Fruit fly (Drosophila melanogaster): ENCODE results near the gene Epg5.
A peak's percentile ranks its signal among the peaks of the same experiment; 100 is the strongest.

Epg5 gene

dm6 chr3R:18739435-18739977 is 19.2 kb downstream of the Epg5 start:
- TF ChIP-seq E2f2 (GFP tag; IDR thresholded peaks at IDR 0.05) = 0 out of 2 replicates have a peak, but pooled peaks have one; percentile 8
- no peak for TF ChIP-seq eyg (GFP tag; optimal IDR thresholded peaks at IDR 0.05)
- peak; percentile 79 for TF ChIP-seq CG18011 (GFP tag; optimal IDR thresholded peaks at IDR 0.05)
- TF ChIP-seq unpg (GFP tag; optimal IDR thresholded peaks at IDR 0.05) = no peak
- peak; percentile 19 for TF ChIP-seq D19A (tag; optimal IDR thresholded peaks at IDR 0.05)
- TF ChIP-seq Trl (optimal IDR thresholded peaks at IDR 0.05) = peak in 1 of 2 experiments; percentile 38
- TF ChIP-seq Trl (GFP tag; optimal IDR thresholded peaks at IDR 0.05) = no peak
- no peak for TF ChIP-seq CG12299 (tag; optimal IDR thresholded peaks at IDR 0.05)
- no peak for TF ChIP-seq Hr3 (GFP tag; optimal IDR thresholded peaks at IDR 0.05)
- TF ChIP-seq Drgx (GFP tag; IDR thresholded peaks at IDR 0.05) = peak; percentile 7; the same call in 1 of the 2 replicates
- TF ChIP-seq toy (GFP tag; IDR thresholded peaks at IDR 0.05) = 0 out of 2 replicates have a peak, but pooled peaks have one; percentile 14
- TF ChIP-seq CG15514 (GFP tag; optimal IDR thresholded peaks at IDR 0.05) = no peak
- no peak for TF ChIP-seq pfk (GFP tag; optimal IDR thresholded peaks at IDR 0.05)
- TF ChIP-seq Oli (tag; optimal IDR thresholded peaks at IDR 0.05) = no peak
- TF ChIP-seq wdn (GFP tag; IDR thresholded peaks at IDR 0.05) = no peak
- TF ChIP-seq Gsc (GFP tag; IDR thresholded peaks at IDR 0.05) = no peak
- no peak for TF ChIP-seq sob (GFP tag; IDR thresholded peaks at IDR 0.05)
- TF ChIP-seq CG12659 (GFP tag; optimal IDR thresholded peaks at IDR 0.05) = no peak
- no peak for TF ChIP-seq CG30403 (GFP tag; optimal IDR thresholded peaks at IDR 0.05)
- TF ChIP-seq BEAF-32 (GFP tag; optimal IDR thresholded peaks at IDR 0.05) = no peak
- no peak for TF ChIP-seq hth (optimal IDR thresholded peaks at IDR 0.05)
- 0 out of 2 replicates have a peak, but pooled peaks have one; percentile 15 for TF ChIP-seq inv (GFP tag; IDR thresholded peaks at IDR 0.05; ENCODE audit: partially characterized antibody)
- no peak for TF ChIP-seq chn (GFP tag; optimal IDR thresholded peaks at IDR 0.05)
- TF ChIP-seq nerfin-1 (tag; optimal IDR thresholded peaks at IDR 0.05) = no peak
- no peak for TF ChIP-seq CG6254 (GFP tag; optimal IDR thresholded peaks at IDR 0.05)
- TF ChIP-seq CG3726 (GFP tag; IDR thresholded peaks at IDR 0.05) = no peak
- TF ChIP-seq peb (GFP tag; IDR thresholded peaks at IDR 0.05) = no peak
- no peak for TF ChIP-seq CG8924 (tag; optimal IDR thresholded peaks at IDR 0.05)
- TF ChIP-seq CG11723 (GFP tag; optimal IDR thresholded peaks at IDR 0.05) = no peak
- TF ChIP-seq salm (tag; optimal IDR thresholded peaks at IDR 0.05) = no peak
- TF ChIP-seq Neu2 (GFP tag; optimal IDR thresholded peaks at IDR 0.05; ENCODE audit: borderline replicate concordance) = no peak
- no peak for TF ChIP-seq Hmr (GFP tag; optimal IDR thresholded peaks at IDR 0.05)
- peak; percentile 24 for TF ChIP-seq nom (GFP tag; optimal IDR thresholded peaks at IDR 0.05)
- TF ChIP-seq amos (GFP tag; IDR thresholded peaks at IDR 0.05; ENCODE audit: partially characterized antibody) = no peak
- no peak for TF ChIP-seq ham (GFP tag; IDR thresholded peaks at IDR 0.05)
- TF ChIP-seq CG10274 (GFP tag; optimal IDR thresholded peaks at IDR 0.05) = peak; percentile 77
- no peak for TF ChIP-seq dan (GFP tag; IDR thresholded peaks at IDR 0.05)
- TF ChIP-seq stc (GFP tag; IDR thresholded peaks at IDR 0.05) = no peak; the same call in 1 of the 2 replicates
- no peak for TF ChIP-seq CG12155 (GFP tag; optimal IDR thresholded peaks at IDR 0.05)
- TF ChIP-seq CG1233 (GFP tag; optimal IDR thresholded peaks at IDR 0.05) = no peak

DNA sequence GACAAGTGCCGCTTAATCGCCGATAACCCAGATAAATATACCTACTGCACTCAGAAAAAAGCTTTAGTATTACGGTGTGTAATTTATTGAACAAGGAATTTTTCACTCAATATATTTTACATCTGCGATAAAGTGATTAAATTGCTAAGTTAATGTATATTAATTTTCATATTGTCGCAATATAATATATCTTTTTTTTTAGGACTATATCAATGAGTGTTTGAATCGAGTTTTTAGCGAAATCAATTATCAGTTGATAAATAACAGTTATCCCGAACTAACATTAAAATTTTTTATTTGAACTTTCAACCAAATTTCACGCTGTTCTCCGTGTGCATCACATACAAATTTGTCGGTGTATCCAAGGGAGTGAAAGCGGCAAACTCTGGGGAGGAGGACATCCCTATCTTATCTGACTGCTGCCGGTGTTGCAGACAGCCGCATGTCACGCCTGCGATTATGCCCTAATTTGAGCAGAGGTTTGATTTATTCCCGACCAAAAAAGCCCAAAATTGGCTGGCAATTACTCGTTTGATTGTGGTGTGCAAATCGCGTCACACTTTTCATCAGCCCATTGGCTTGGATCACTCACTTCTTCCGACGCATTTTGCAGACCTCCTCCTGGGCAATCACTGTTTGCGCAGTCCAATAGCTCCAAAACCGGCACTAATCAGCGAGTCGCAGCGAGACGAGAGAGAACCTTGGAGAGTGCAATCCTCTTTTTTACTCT is 19.8 kb downstream of the Epg5 start:
- TF ChIP-seq CG34422 (GFP tag; IDR thresholded peaks at IDR 0.05) (no peak), Sox102F (GFP tag; optimal IDR thresholded peaks at IDR 0.05) (peak; percentile 14), Pdp1 (GFP tag; optimal IDR thresholded peaks at IDR 0.05) (no peak), gsb-n (tag; optimal IDR thresholded peaks at IDR 0.05) (no peak), esg (GFP tag; conservative IDR thresholded peaks at IDR 0.05) (no peak), CG16779 (GFP tag; IDR thresholded peaks at IDR 0.05) (no peak), Gug (GFP tag; IDR thresholded peaks at IDR 0.05) (no peak), zf30C (GFP tag; optimal IDR thresholded peaks at IDR 0.05) (no peak), Med (GFP tag) (peak; percentile 25), zfh1 (GFP tag; IDR thresholded peaks at IDR 0.05) (0 out of 3 replicates have a peak, but pooled peaks have one; percentile 26), Dp (GFP tag; optimal IDR thresholded peaks at IDR 0.05) (no peak), sens (GFP tag) (peak; percentile 56)

All from whole organism, embryonic.